Worm (Caenorhabditis elegans): ENCODE data around the gene T26C5.4.

ce11 chrII:9242804-9243203 is 7.5 kb downstream of the T26C5.4 start:
- TF ChIP-seq flt-1 (GFP tag; IDR thresholded peaks at IDR 0.05): no peak
- no peak for TF ChIP-seq tbx-37 (GFP tag; conservative IDR thresholded peaks at IDR 0.05)
- TF ChIP-seq ama-1 (optimal IDR thresholded peaks at IDR 0.05): no peak
- peak; percentile 23 for TF ChIP-seq F13C5.2 (tag; optimal IDR thresholded peaks at IDR 0.05)
- no peak for TF ChIP-seq ceh-13 (GFP tag; optimal IDR thresholded peaks at IDR 0.05)
- no peak for TF ChIP-seq tbx-11 (GFP tag; IDR thresholded peaks at IDR 0.05)
- no peak for TF ChIP-seq aly-1 (tag; optimal IDR thresholded peaks at IDR 0.05)
- no peak for TF ChIP-seq ets-7 (tag; optimal IDR thresholded peaks at IDR 0.05)
- TF ChIP-seq hmbx-1 (tag; optimal IDR thresholded peaks at IDR 0.05): no peak
- no peak for TF ChIP-seq sea-1 (GFP tag; conservative IDR thresholded peaks at IDR 0.05)
